Fruit fly (Drosophila melanogaster): ENCODE measurements around the gene Drsl6.

Drsl6 gene

DNA sequence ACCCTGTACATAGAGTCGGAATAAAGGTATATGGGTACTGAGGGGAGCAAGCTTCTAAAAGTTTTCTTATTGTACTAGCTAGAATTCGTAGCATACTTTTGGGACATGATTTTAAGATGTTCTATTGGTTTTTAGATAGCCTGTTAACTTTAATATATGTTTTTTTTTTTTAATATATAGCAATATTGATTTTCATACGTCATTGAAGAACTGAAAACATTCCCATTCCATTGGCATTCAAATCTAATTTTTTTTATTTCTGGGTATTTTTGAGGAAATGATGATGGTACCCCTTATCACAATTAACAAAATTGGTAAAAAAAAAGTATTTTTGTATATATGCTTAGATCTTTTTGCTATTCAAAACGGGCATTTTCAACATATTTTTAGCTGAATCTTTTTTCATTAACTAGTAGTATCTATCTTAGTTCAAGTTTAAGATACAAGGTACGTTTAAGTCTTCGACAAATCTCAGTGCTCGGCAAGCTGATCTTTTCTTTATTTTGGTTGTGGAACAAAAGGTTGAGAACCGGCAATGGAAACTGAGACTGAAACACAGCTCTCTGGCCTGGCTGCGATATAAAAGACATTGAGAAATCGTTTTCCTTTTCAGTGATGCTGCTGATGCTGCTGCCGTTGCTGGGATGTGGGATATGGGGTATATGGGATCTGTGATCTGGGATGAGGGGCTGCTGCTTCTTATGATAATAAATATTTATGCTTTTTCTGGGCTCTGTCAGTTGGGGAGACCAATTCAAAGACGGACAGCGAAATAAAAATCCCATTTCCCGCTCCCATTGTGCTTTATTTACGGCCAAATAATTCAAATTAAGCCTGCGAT lies 48.6 kb upstream of the Drsl6 start (continued):
- TF ChIP-seq wek (GFP tag; optimal IDR thresholded peaks at IDR 0.05) (no peak), ttk (GFP tag; IDR thresholded peaks at IDR 0.05) (0 out of 2 replicates have a peak, but pooled peaks have one; percentile 28), dm (GFP tag; optimal IDR thresholded peaks at IDR 0.05) (no peak), NC2α (GFP tag; optimal IDR thresholded peaks at IDR 0.05) (no peak), ap (GFP tag; IDR thresholded peaks at IDR 0.05) (no peak), Ptx1 (GFP tag; IDR thresholded peaks at IDR 0.05) (peak; percentile 46), CHES-1-like (GFP tag; optimal IDR thresholded peaks at IDR 0.05) (no peak), CG4617 (GFP tag; optimal IDR thresholded peaks at IDR 0.05; ENCODE audit: borderline replicate concordance) (no peak), CG18262 (tag; optimal IDR thresholded peaks at IDR 0.05) (peak; percentile 82), CG1832 (GFP tag; optimal IDR thresholded peaks at IDR 0.05) (no peak), pros (GFP tag; optimal IDR thresholded peaks at IDR 0.05) (peak; percentile 32), kah (GFP tag; optimal IDR thresholded peaks at IDR 0.05) (no peak), sima (GFP tag; optimal IDR thresholded peaks at IDR 0.05) (no peak), CG1602 (GFP tag; optimal IDR thresholded peaks at IDR 0.05) (peak; percentile 50), sim (GFP tag; IDR thresholded peaks at IDR 0.05) (no peak), chinmo (GFP tag; IDR thresholded peaks at IDR 0.05; ENCODE audit: partially characterized antibody) (peak; percentile 70; the same call in 1 of the 4 replicates), Ada2b (GFP tag; IDR thresholded peaks at IDR 0.05) (no peak), phol (tag; optimal IDR thresholded peaks at IDR 0.05) (peak; percentile 68), CG13775 (GFP tag; optimal IDR thresholded peaks at IDR 0.05) (peak; percentile 11), lov (optimal IDR thresholded peaks at IDR 0.05) (no peak), lov (GFP tag; IDR thresholded peaks at IDR 0.05) (no peak)

DNA sequence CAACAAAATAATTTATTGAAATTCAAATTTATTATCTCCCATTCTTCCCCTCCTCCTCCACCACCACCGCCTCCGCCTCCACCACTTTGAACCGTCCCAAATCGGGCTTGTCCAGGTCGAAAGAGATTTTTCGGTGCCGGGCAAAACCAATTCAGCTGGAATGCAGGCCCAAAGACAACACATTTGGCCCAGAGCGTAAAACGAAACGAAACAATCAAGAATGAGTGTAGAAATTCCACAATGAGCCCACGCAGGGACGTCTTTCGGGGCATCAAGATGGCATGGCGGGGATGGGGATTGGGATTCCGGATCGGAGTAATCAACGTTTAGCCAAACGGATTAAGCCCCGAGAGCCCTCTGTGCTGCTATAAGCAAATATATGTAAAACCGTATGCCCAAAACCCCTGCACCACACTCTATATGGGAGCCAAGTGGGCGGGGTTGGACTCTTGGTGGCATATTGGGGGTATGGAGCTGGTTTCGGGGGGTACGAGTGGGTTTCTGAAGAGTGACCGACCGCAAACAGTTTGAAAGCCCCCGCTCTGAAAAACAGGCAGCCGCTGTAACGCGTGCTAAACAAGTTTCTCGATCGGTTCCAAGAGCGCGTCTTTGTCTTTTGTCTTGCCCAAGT lies 47.9 kb upstream of the Drsl6 start:
- TF ChIP-seq CG6272 (GFP tag; IDR thresholded peaks at IDR 0.05) (no peak), fu2 (GFP tag; optimal IDR thresholded peaks at IDR 0.05) (no peak), CG8290 (GFP tag; optimal IDR thresholded peaks at IDR 0.05) (no peak), CG8290 (tag; optimal IDR thresholded peaks at IDR 0.05) (peak in 1 of 2 experiments; percentile 46), Optix (GFP tag; IDR thresholded peaks at IDR 0.05) (0 out of 3 replicates have a peak, but pooled peaks have one; percentile 31), Awh (GFP tag; IDR thresholded peaks at IDR 0.05) (peak; percentile 39; the same call in 1 of the 2 replicates), tna (GFP tag; IDR thresholded peaks at IDR 0.05; ENCODE audit: partially characterized antibody) (0 out of 2 replicates have a peak, but pooled peaks have one; percentile 13), Sox102F (GFP tag; optimal IDR thresholded peaks at IDR 0.05) (no peak), pan (optimal IDR thresholded peaks at IDR 0.05) (no peak), pan (GFP tag; optimal IDR thresholded peaks at IDR 0.05 in 1 of 2, IDR thresholded peaks at IDR 0.05 in 1 of 2) (peak in 1 of 2 experiments; percentile 4), crp (GFP tag; optimal IDR thresholded peaks at IDR 0.05) (no peak), kni (GFP tag; optimal IDR thresholded peaks at IDR 0.05) (peak; percentile 93), sd (tag; optimal IDR thresholded peaks at IDR 0.05) (peak; percentile 96), CG13287 (GFP tag; IDR thresholded peaks at IDR 0.05; ENCODE audit: partially characterized antibody) (no peak), CG1603 (tag; optimal IDR thresholded peaks at IDR 0.05) (no peak), CG7786 (GFP tag; optimal IDR thresholded peaks at IDR 0.05) (no peak), Med (GFP tag) (peak; percentile 67), chinmo (GFP tag; IDR thresholded peaks at IDR 0.05; ENCODE audit: partially characterized antibody) (peak; percentile 78; the same call in 1 of the 4 replicates), oc (tag; optimal IDR thresholded peaks at IDR 0.05) (peak; percentile 81), Deaf1 (tag; optimal IDR thresholded peaks at IDR 0.05) (no peak), CG13894 (tag; optimal IDR thresholded peaks at IDR 0.05) (peak; percentile 96), Eip74EF (GFP tag; optimal IDR thresholded peaks at IDR 0.05) (no peak), vvl (GFP tag; IDR thresholded peaks at IDR 0.05) (peak; percentile 45; the same call in 1 of the 2 replicates), sr (GFP tag; IDR thresholded peaks at IDR 0.05) (peak; percentile 86; the same call in 2 of the 3 replicates), CG1602 (GFP tag; optimal IDR thresholded peaks at IDR 0.05) (no peak), Side (GFP tag; optimal IDR thresholded peaks at IDR 0.05) (no peak), HLHmδ (GFP tag; optimal IDR thresholded peaks at IDR 0.05) (peak; percentile 57), Mrtf (GFP tag; IDR thresholded peaks at IDR 0.05) (0 out of 3 replicates have a peak, but pooled peaks have one; percentile 12)

Data from whole organism, embryonic.